Fruit fly (Drosophila melanogaster): Measurements from ENCODE around the gene Npc2d.
A peak's percentile ranks its signal among the peaks of the same experiment; 100 is the strongest.

Gene Npc2d

dm6 chr3R:10100498-10101196 lies 44.8 kb upstream of the Npc2d start (continued):
- TF ChIP-seq crp (GFP tag; optimal IDR thresholded peaks at IDR 0.05), result no peak
- 0 out of 3 replicates have a peak, but pooled peaks have one; percentile 26 for TF ChIP-seq CG6175 (GFP tag; IDR thresholded peaks at IDR 0.05)
- TF ChIP-seq Pdp1 (GFP tag; optimal IDR thresholded peaks at IDR 0.05), result peak; percentile 13 to 19
- TF ChIP-seq prd (optimal IDR thresholded peaks at IDR 0.05), result no peak
- TF ChIP-seq prd (GFP tag; IDR thresholded peaks at IDR 0.05), result peak; percentile 44; the same call in 2 of the 3 replicates
- peak; percentile 78 for TF ChIP-seq vvl (GFP tag; IDR thresholded peaks at IDR 0.05)
- no peak for TF ChIP-seq psq (GFP tag; optimal IDR thresholded peaks at IDR 0.05)
- peak; percentile 83 for TF ChIP-seq CG11456 (GFP tag; IDR thresholded peaks at IDR 0.05)
- TF ChIP-seq CG12659 (GFP tag; optimal IDR thresholded peaks at IDR 0.05), result peak; percentile 52
- peak; percentile 53 for TF ChIP-seq CG18599 (GFP tag; optimal IDR thresholded peaks at IDR 0.05)
- TF ChIP-seq CG31365 (tag; optimal IDR thresholded peaks at IDR 0.05), result peak; percentile 31
- peak; percentile 50 for TF ChIP-seq ind (GFP tag; optimal IDR thresholded peaks at IDR 0.05)
- no peak for TF ChIP-seq zen (tag; optimal IDR thresholded peaks at IDR 0.05)
- 0 out of 2 replicates have a peak, but pooled peaks have one; percentile 28 for TF ChIP-seq E2f1 (GFP tag; IDR thresholded peaks at IDR 0.05)
- no peak for TF ChIP-seq Oli (tag; optimal IDR thresholded peaks at IDR 0.05)
- 0 out of 3 replicates have a peak, but pooled peaks have one; percentile 53 for TF ChIP-seq H15 (GFP tag; IDR thresholded peaks at IDR 0.05)
- TF ChIP-seq HLHmδ (GFP tag; optimal IDR thresholded peaks at IDR 0.05), result peak; percentile 15
- peak; percentile 1 for TF ChIP-seq dmrt99B (tag; optimal IDR thresholded peaks at IDR 0.05)
- no peak for TF ChIP-seq Dll (GFP tag; IDR thresholded peaks at IDR 0.05; ENCODE audit: partially characterized antibody)
- peak; percentile 9 for TF ChIP-seq CG4424 (GFP tag; optimal IDR thresholded peaks at IDR 0.05)
- TF ChIP-seq CG1233 (GFP tag; optimal IDR thresholded peaks at IDR 0.05), result peak; percentile 14
- TF ChIP-seq CG8388 (GFP tag; optimal IDR thresholded peaks at IDR 0.05), result no peak
- no peak for TF ChIP-seq salm (tag; optimal IDR thresholded peaks at IDR 0.05)
- peak; percentile 60 for TF ChIP-seq gro (GFP tag; optimal IDR thresholded peaks at IDR 0.05)
- TF ChIP-seq nerfin-1 (tag; optimal IDR thresholded peaks at IDR 0.05), result no peak
- TF ChIP-seq Hmx (GFP tag; optimal IDR thresholded peaks at IDR 0.05), result no peak
- TF ChIP-seq CG13894 (tag; optimal IDR thresholded peaks at IDR 0.05), result no peak
- peak; percentile 54 for TF ChIP-seq NFAT (GFP tag; IDR thresholded peaks at IDR 0.05)
- TF ChIP-seq bsh (GFP tag; optimal IDR thresholded peaks at IDR 0.05), result peak in 1 of 2 experiments; percentile 11
- TF ChIP-seq Camta (GFP tag; optimal IDR thresholded peaks at IDR 0.05), result no peak
- no peak for TF ChIP-seq yki (optimal IDR thresholded peaks at IDR 0.05)
- peak; percentile 47; the same call in 1 of the 3 replicates for TF ChIP-seq Optix (GFP tag; IDR thresholded peaks at IDR 0.05)
- peak; percentile 45 for TF ChIP-seq CG14441 (GFP tag; IDR thresholded peaks at IDR 0.05)
- peak; percentile 6 for TF ChIP-seq PHDP (tag; optimal IDR thresholded peaks at IDR 0.05)
- TF ChIP-seq CG32532 (GFP tag; IDR thresholded peaks at IDR 0.05), result peak; percentile 88
- no peak for TF ChIP-seq Asciz (GFP tag; optimal IDR thresholded peaks at IDR 0.05)
- no peak for TF ChIP-seq cad (GFP tag; optimal IDR thresholded peaks at IDR 0.05)
- no peak for TF ChIP-seq zfh2 (GFP tag; optimal IDR thresholded peaks at IDR 0.05)
- TF ChIP-seq ab (GFP tag; optimal IDR thresholded peaks at IDR 0.05), result no peak
- 0 out of 2 replicates have a peak, but pooled peaks have one; percentile 19 for TF ChIP-seq seq (GFP tag; IDR thresholded peaks at IDR 0.05)
- no peak for TF ChIP-seq twi (tag; optimal IDR thresholded peaks at IDR 0.05)
- no peak for TF ChIP-seq disco-r (GFP tag; optimal IDR thresholded peaks at IDR 0.05)
- TF ChIP-seq Xrp1 (GFP tag; IDR thresholded peaks at IDR 0.05), result no peak
- TF ChIP-seq gcm2 (GFP tag; optimal IDR thresholded peaks at IDR 0.05), result no peak
- TF ChIP-seq D19A (tag; optimal IDR thresholded peaks at IDR 0.05), result no peak
- no peak for TF ChIP-seq Chrac-16 (GFP tag; optimal IDR thresholded peaks at IDR 0.05)
- no peak; the same call in 1 of the 2 replicates for TF ChIP-seq amos (GFP tag; IDR thresholded peaks at IDR 0.05; ENCODE audit: partially characterized antibody)
- TF ChIP-seq mld (GFP tag; IDR thresholded peaks at IDR 0.05; ENCODE audit: partially characterized antibody), result no peak
- no peak for TF ChIP-seq Nf-YB (GFP tag; optimal IDR thresholded peaks at IDR 0.05)
